Worm (Caenorhabditis elegans): ENCODE results near the gene nhr-146.

ce11 chrIV:1626342-1626855 is at the start of gene nhr-146:
- TF ChIP-seq pha-4 (tag; optimal IDR thresholded peaks at IDR 0.05) (no peak), nhr-77 (tag; optimal IDR thresholded peaks at IDR 0.05) (no peak), eor-1 (tag; optimal IDR thresholded peaks at IDR 0.05) (no peak), elt-3 (tag; optimal IDR thresholded peaks at IDR 0.05) (no peak), nhr-76 (tag; optimal IDR thresholded peaks at IDR 0.05) (no peak)

All from whole organism, L3 larva.